Fruit fly (Drosophila melanogaster): ENCODE data around the gene CG11836.

dm6 chr3R:25060462-25060861 is 10.5 kb upstream of the CG11836 start:
- TF ChIP-seq CG10669 (GFP tag; optimal IDR thresholded peaks at IDR 0.05): no peak
- TF ChIP-seq CG8119 (GFP tag; IDR thresholded peaks at IDR 0.05): no peak
- no peak for TF ChIP-seq dsx (GFP tag; optimal IDR thresholded peaks at IDR 0.05; ENCODE audit: poor library complexity, severe bottlenecking)
- no peak for TF ChIP-seq CG6276 (GFP tag; optimal IDR thresholded peaks at IDR 0.05)
- TF ChIP-seq CG34406 (GFP tag; optimal IDR thresholded peaks at IDR 0.05): no peak
- TF ChIP-seq acj6 (GFP tag; optimal IDR thresholded peaks at IDR 0.05): no peak
- no peak for TF ChIP-seq Sox15 (GFP tag; optimal IDR thresholded peaks at IDR 0.05)
- TF ChIP-seq CG9139 (GFP tag; optimal IDR thresholded peaks at IDR 0.05): no peak
